Worm (Caenorhabditis elegans) whole organism, L1 larva: ENCODE measurements around the gene ztf-18.

ENCODE experiments used
- ces-1 ChIP-seq: fragments of 150-350 bp; optimal IDR thresholded peaks from 2 replicates; lab custom pipeline; 2014; ENCODE audit warnings: missing biosample characterization, missing genetic modification reagents, missing genetic modification characterization
- elt-3 ChIP-seq, 6 experiments: fragments of 150-350 bp in 1 of 6; sonication (generic microtip); optimal IDR thresholded peaks; 2 replicates each; lab custom pipeline; 2017 to 2018; ENCODE audit warnings: missing biosample characterization in 6 of 6, missing genetic modification characterization in 6 of 6, inconsistent platforms in 1 of 6
- lin-35 ChIP-seq, 2 experiments: fragments of 150-350 bp; optimal IDR thresholded peaks; 2 replicates each; lab custom pipeline; 2014; ENCODE audit warnings: missing biosample characterization in 2 of 2, missing genetic modification characterization in 2 of 2, missing genetic modification reagents in 2 of 2
- lir-3 ChIP-seq: sonication (generic microtip); optimal IDR thresholded peaks from 2 replicates; lab custom pipeline; 2016; ENCODE audit warnings: mild to moderate bottlenecking, missing genetic modification characterization, moderate library complexity, missing compliant biosample characterization; ENCODE audit not compliant: poor library complexity
- nhr-76 ChIP-seq: sonication (generic microtip); optimal IDR thresholded peaks from 2 replicates; lab custom pipeline; 2017; ENCODE audit warnings: missing biosample characterization, missing genetic modification characterization
- nhr-85 ChIP-seq: sonication (generic microtip); peaks from one replicate; lab custom pipeline; 2016; ENCODE audit warnings: missing genetic modification characterization, inconsistent platforms, missing compliant biosample characterization
- pax-3 ChIP-seq: fragments of 200-800 bp; sonication (Bioruptor generic); optimal IDR thresholded peaks from 2 replicates; lab custom pipeline; 2018; ENCODE audit warnings: mild to moderate bottlenecking, missing genetic modification characterization, moderate library complexity, missing compliant biosample characterization
- skn-1 ChIP-seq: fragments of 150-350 bp; optimal IDR thresholded peaks from 2 replicates; lab custom pipeline; 2014; ENCODE audit warnings: missing biosample characterization, missing genetic modification characterization
- sox-4 ChIP-seq: sonication (generic microtip); optimal IDR thresholded peaks from 2 replicates; lab custom pipeline; 2016; ENCODE audit warnings: missing genetic modification characterization, missing compliant biosample characterization
- unc-130 ChIP-seq: fragments of 150-350 bp; optimal IDR thresholded peaks from 2 replicates; lab custom pipeline; 2017; ENCODE audit warnings: missing biosample characterization, missing genetic modification characterization, inconsistent platforms
- unc-62 ChIP-seq: fragments of 150-350 bp; optimal IDR thresholded peaks from 2 replicates; lab custom pipeline; 2014; ENCODE audit warnings: missing biosample characterization, missing genetic modification reagents, missing genetic modification characterization
- ztf-11 ChIP-seq, 2 experiments: sonication (generic microtip); optimal IDR thresholded peaks; 2 replicates each; lab custom pipeline; 2016 to 2017; ENCODE audit warnings: missing genetic modification characterization in 2 of 2, missing biosample characterization in 1 of 2, missing compliant biosample characterization in 1 of 2

DNA sequence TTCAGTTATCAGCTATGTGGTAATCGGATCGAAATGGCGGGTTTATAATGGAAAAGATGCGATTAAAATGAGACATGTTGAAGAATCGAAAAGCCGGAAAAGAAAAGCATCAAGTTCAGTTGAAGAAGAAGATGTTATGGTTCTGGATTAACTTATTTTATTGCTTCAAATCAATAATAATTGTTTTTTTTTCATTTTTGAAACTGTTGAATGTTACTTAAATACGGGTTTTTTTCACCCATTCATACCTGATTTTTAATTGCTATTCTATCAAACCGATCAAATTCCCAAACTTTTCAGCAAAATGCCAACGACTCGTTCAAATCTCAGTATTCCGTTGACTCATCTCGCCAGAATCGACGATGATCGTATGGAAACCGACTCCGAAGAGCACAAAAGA lies 35.6 kb downstream of the ztf-18 start, which contains the start of gene exos-4.2:
- TF ChIP-seq elt-3 (tag; optimal IDR thresholded peaks at IDR 0.05; lab: Kevin White, UChicago), result no peak
- no peak for TF ChIP-seq unc-130 (tag; lab: Kevin White, UChicago)
- no peak for TF ChIP-seq nhr-76 (tag; lab: Kevin White, UChicago)
- no peak for TF ChIP-seq pax-3 (tag; lab: Kevin White, UChicago)
- no peak for TF ChIP-seq nhr-85 (tag; lab: Kevin White, UChicago)
- no peak for TF ChIP-seq lir-3 (tag; lab: Kevin White, UChicago)
- no peak for TF ChIP-seq ces-1 (GFP tag; lab: Kevin White, UChicago)
- TF ChIP-seq ztf-11 (tag; optimal IDR thresholded peaks at IDR 0.05; lab: Kevin White, UChicago), result no peak
- TF ChIP-seq skn-1 (tag; lab: Kevin White, UChicago), result no peak
- TF ChIP-seq lin-35 (GFP tag; optimal IDR thresholded peaks at IDR 0.05; lab: Kevin White, UChicago), result no peak
- no peak for TF ChIP-seq unc-62
- no peak for TF ChIP-seq sox-4
